Fruit fly (Drosophila melanogaster): Measurements from ENCODE around the gene PolD3.

PolD3 gene

DNA sequence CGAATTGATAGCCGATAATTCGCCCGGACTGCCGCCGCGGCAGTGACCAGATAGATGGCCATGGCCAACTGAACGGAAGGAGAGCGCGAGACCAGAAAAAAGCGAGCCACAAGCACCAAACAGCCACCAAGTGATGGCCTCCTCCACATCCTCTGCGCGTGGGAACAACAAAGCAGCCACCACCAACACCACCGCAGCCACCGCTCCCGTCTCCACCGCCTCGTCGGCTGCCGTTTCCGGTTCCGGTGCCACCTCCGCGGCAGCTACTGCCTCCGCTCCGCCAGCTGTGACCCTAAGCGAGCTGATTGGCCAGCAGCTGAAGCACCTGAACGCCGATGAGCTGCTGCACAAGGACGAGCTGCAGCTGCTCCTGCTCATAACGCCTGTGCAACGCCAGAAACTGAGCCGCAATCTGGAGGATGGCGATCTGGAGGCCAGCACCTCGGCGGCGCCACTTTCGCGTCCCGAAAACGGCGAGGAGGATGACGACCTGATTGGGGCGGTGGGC, 7.0 kb downstream of the PolD3 start:
- no peak for TF ChIP-seq noc (tag; optimal IDR thresholded peaks at IDR 0.05)

DNA sequence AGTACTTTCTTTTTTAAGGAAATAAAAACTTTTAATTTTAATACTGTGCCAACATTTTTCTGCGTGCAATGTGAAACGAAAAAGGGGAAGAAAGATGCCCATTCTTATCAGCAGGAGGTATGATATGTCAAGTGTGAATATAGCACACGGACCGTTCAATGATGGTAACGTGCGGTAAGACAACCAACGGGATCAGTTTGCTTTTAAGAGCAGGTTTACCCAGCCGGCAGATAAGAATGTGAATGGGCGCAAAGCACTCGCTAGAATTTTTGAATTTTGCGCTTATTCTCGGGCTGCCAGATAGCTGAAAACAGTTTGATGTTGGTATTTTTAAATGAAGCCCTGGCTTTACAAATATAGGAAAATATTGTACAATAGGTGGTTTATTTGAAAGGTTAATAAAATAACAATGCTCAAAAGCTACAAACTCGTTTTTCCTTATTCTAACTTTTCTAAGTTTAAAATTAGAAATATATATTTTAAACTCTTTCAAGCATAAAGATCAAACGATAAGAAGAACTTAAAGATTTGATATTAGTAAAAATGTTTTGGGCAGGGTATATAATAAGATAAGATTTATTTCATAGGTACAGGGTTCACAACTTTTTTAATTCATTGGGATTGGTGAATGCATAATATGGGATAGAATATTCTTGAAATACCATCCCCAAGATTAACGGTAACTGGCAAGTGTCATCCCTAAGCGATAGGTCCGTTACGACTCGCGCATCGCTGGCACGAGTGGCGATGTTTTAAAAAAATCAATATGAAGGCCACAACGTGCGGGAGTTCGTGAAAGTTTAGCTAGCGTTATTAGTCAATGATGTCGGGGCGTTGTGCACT, 7.7 kb downstream of the PolD3 start, which contains the start of gene dao:
Gene dao (plus strand): TSS at position 717 of the 843 bp plus-strand sequence.
- no peak for TF ChIP-seq noc (tag; optimal IDR thresholded peaks at IDR 0.05)

DNA sequence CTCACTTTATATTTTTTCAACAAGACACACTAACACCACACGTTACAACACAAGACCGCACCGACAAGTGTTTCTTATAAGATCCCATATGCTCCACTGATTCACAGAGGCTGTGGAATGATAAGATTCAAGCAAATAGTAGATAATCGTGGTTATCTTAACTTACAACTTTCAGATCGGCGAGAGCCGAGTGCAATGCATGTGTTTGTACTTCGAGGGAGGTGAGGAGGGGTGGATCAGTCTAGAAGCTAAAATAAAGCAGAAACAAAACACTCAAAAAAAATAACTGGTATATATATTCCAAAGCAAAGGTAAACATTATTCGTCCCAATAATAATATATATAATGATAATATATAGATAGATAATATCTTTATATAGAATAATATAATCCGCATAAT, 8.5 kb downstream of the PolD3 start, which contains the start of gene ZnT35C:
Gene ZnT35C (minus strand): TSS at position 101 of the 400 bp plus-strand sequence.
- no peak for TF ChIP-seq noc (tag; optimal IDR thresholded peaks at IDR 0.05)

- TF ChIP-seq noc (tag; optimal IDR thresholded peaks at IDR 0.05): no peak
Measured at dm6 chr2L:15244708-15245107, 11.4 kb downstream of the PolD3 start.

dm6 chr2L:15243413-15243812, 12.7 kb downstream of the PolD3 start:
- no peak for TF ChIP-seq noc (tag; optimal IDR thresholded peaks at IDR 0.05)

DNA sequence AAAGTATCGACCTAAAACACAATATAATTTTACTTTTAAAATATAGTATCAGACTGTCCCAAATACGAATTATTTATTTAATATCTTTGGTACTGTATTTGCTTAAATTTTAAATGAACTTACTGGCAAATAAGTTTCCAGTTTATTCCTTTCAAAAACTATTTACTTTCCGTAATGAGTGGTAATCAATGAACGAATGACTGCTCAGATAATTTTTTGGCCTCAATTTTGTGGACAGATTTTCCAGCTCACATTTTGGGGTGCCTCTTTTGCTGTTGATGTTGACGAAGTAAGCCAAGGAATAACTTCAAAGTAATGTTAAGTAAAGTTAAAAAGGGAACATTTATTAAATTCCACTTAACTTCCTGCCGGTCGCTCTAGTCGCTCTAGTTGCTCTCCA, 41.2 kb downstream of the PolD3 start, which contains the start of gene CG43230:
Gene CG43230 (plus strand): TSS at position 301 of the 400 bp plus-strand sequence.
- no peak for TF ChIP-seq noc (tag; optimal IDR thresholded peaks at IDR 0.05)

DNA sequence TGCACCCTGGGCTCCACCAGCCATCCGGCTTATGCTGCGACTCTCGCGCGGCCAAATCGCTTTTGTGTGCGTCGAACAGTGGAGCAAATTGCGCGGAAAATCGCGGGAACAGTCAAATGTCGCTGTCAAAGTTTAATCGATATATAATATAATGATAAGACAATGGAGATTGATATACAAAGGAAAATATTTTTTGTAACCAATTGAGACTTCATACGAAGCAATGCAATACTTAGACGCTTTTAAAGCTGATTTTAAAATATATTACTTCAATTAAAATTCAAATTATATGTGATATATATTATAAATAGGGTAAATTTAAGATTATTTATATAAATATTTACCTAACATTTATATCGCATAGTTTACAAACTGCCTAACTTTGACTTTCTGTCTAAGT, 44.6 kb downstream of the PolD3 start:
- TF ChIP-seq noc (tag; optimal IDR thresholded peaks at IDR 0.05): no peak
